Fruit fly (Drosophila melanogaster): ENCODE data around the gene CG32713.

DNA sequence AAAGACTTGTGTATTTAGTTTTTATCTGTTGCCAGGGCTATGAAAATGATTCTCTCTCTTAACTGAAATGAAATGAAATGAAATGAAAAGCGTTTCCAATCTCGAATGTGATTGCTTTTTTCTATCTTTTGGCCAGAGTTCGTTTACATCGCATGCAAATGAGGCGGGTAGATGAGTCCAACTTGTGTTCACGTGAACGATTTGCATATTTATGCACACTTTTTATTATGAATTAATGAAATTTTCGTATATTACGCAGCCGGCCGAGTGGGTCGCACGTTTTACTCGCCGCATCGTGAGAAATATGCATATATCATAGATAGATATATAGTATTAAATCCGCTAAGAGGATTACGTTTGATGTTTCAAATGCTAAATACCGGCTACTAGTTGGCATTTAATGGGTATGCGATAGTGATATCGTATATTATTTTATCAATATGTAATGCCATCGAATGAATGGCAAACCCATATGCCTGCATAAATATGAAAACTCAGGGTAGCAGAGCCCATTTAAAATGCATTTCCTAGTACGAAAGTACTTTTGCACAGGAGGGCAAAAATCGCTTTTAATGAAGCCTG is 47.7 kb upstream of the CG32713 start:
- TF ChIP-seq CG8478 (optimal IDR thresholded peaks at IDR 0.05): no peak
- TF ChIP-seq CTCF (optimal IDR thresholded peaks at IDR 0.05): no peak

Data from S2 (cell line).